Worm (Caenorhabditis elegans) whole organism, L4 larva: ENCODE results near the gene F41H10.4.

Source experiments
- D1046.2 ChIP-seq: fragments of 200-800 bp; sonication (Bioruptor generic); IDR thresholded peaks from 2 replicates; pipeline ENCODE4 v1.3.6; 2022; ENCODE audit warnings: missing genetic modification characterization, missing compliant biosample characterization
- F26F4.8 ChIP-seq: fragments of 200-800 bp; sonication (Bioruptor generic); conservative IDR thresholded peaks from 2 replicates; pipeline ENCODE4 v1.3.6; 2022; ENCODE audit warnings: missing genetic modification characterization, missing compliant biosample characterization
- R02D3.7 ChIP-seq: fragments of 150-350 bp; sonication (generic microtip); optimal IDR thresholded peaks from 3 replicates; lab custom pipeline; 2014; ENCODE audit warnings: missing biosample characterization, missing genetic modification characterization
- Y48G9A.11 ChIP-seq: fragments of 200-800 bp; sonication (Bioruptor generic); IDR thresholded peaks from 2 replicates; pipeline ENCODE4 v1.3.6; 2022; ENCODE audit warnings: missing genetic modification reagents, missing genetic modification characterization, missing compliant biosample characterization
- Y5F2A.4 ChIP-seq: fragments of 200-800 bp; sonication (Bioruptor generic); optimal IDR thresholded peaks from 2 replicates; lab custom pipeline; 2018; ENCODE audit warnings: mild to moderate bottlenecking, missing genetic modification characterization, missing compliant biosample characterization
- ZK337.2 ChIP-seq: fragments of 200-800 bp; sonication (Bioruptor generic); IDR thresholded peaks from 2 replicates; pipeline ENCODE4 v1.3.6; 2022; ENCODE audit warnings: missing genetic modification reagents, missing genetic modification characterization, missing compliant biosample characterization
- ZK546.5 ChIP-seq, 2 experiments: sonication (generic microtip); optimal IDR thresholded peaks; 2 replicates each; lab custom pipeline; 2017; ENCODE audit warnings: missing biosample characterization in 2 of 2, missing genetic modification characterization in 2 of 2
- aha-1 ChIP-seq: fragments of 150-350 bp; peaks from one replicate; lab custom pipeline; 2014; ENCODE audit warnings: missing biosample characterization, missing genetic modification characterization
- aly-2 ChIP-seq: sonication (generic microtip); optimal IDR thresholded peaks from 2 replicates; lab custom pipeline; 2018; ENCODE audit warnings: missing biosample characterization, missing genetic modification characterization
- attf-4 ChIP-seq: sonication (generic microtip); optimal IDR thresholded peaks from 3 replicates; lab custom pipeline; 2017; ENCODE audit warnings: missing biosample characterization, missing genetic modification characterization
- ceh-20 ChIP-seq: fragments of 200-800 bp; sonication (Bioruptor generic); IDR thresholded peaks from 2 replicates; pipeline ENCODE4 v1.3.6; 2022; ENCODE audit warnings: missing genetic modification reagents, missing genetic modification characterization, missing compliant biosample characterization
- ceh-82 ChIP-seq: sonication (generic microtip); optimal IDR thresholded peaks from 2 replicates; lab custom pipeline; 2017; ENCODE audit warnings: missing biosample characterization, missing genetic modification characterization
- ces-1 ChIP-seq: fragments of 150-350 bp; sonication (generic microtip); optimal IDR thresholded peaks from 4 replicates; lab custom pipeline; 2014; ENCODE audit warnings: missing biosample characterization, missing genetic modification reagents, missing genetic modification characterization
- dmd-8 ChIP-seq: fragments of 200-800 bp; sonication (Bioruptor generic); IDR thresholded peaks from 2 replicates; pipeline ENCODE4 v1.3.6; 2022; ENCODE audit warnings: missing genetic modification characterization, missing compliant biosample characterization
- dmd-9 ChIP-seq: fragments of 200-800 bp; sonication (Bioruptor generic); IDR thresholded peaks from 2 replicates; pipeline ENCODE4 v1.3.6; 2022; ENCODE audit warnings: missing genetic modification reagents, missing genetic modification characterization, missing compliant biosample characterization
- dve-1 ChIP-seq: sonication (generic microtip); optimal IDR thresholded peaks from 2 replicates; lab custom pipeline; 2017; ENCODE audit warnings: antibody characterized with exemption, mild to moderate bottlenecking, missing genetic modification characterization, missing compliant biosample characterization; ENCODE audit not compliant: insufficient read depth
- egl-27 ChIP-seq: sonication (generic microtip); optimal IDR thresholded peaks from 3 replicates; lab custom pipeline; 2017; ENCODE audit warnings: missing biosample characterization, missing genetic modification reagents, missing genetic modification characterization
- fos-1 ChIP-seq: fragments of 150-350 bp; optimal IDR thresholded peaks from 2 replicates; lab custom pipeline; 2014; ENCODE audit warnings: missing biosample characterization, missing genetic modification characterization
- hlh-30 ChIP-seq: sonication (generic microtip); optimal IDR thresholded peaks from 2 replicates; lab custom pipeline; 2017; ENCODE audit warnings: antibody characterized with exemption, mild to moderate bottlenecking, missing genetic modification characterization, missing compliant biosample characterization; ENCODE audit not compliant: insufficient read depth
- jun-1 ChIP-seq: fragments of 150-350 bp; optimal IDR thresholded peaks from 2 replicates; lab custom pipeline; 2014; ENCODE audit warnings: missing biosample characterization, missing genetic modification reagents, missing genetic modification characterization
- lin-1 ChIP-seq: fragments of 200-800 bp; sonication (Bioruptor generic); IDR thresholded peaks from 2 replicates; pipeline ENCODE4 v1.3.6; 2022; ENCODE audit warnings: missing genetic modification reagents, missing genetic modification characterization, missing compliant biosample characterization
- lin-15B ChIP-seq: fragments of 150-350 bp; sonication (generic microtip); optimal IDR thresholded peaks from 3 replicates; lab custom pipeline; 2014; ENCODE audit warnings: missing biosample characterization, missing genetic modification characterization
- lin-29 ChIP-seq: fragments of 200-800 bp; sonication (Bioruptor generic); IDR thresholded peaks from 2 replicates; pipeline ENCODE4 v1.3.6; 2022; ENCODE audit warnings: missing genetic modification reagents, missing genetic modification characterization, missing compliant biosample characterization
- lin-38 ChIP-seq: fragments of 200-800 bp; sonication (Bioruptor generic); IDR thresholded peaks from 2 replicates; pipeline ENCODE4 v1.3.6; 2022; ENCODE audit warnings: missing genetic modification reagents, missing genetic modification characterization, missing compliant biosample characterization
- lsy-2 ChIP-seq, 2 experiments: fragments of 150-350 bp in 1 of 2; sonication (generic microtip) in 1 of 2; optimal IDR thresholded peaks; 2 replicates each; lab custom pipeline; 2014 to 2017; ENCODE audit warnings: missing biosample characterization in 2 of 2, missing genetic modification characterization in 2 of 2
- madf-5 ChIP-seq, 2 experiments: fragments of 200-800 bp; sonication (Bioruptor generic); IDR thresholded peaks; 2 replicates each; pipeline ENCODE4 v1.3.6; 2022; ENCODE audit warnings: missing compliant biosample characterization in 2 of 2, missing genetic modification characterization in 2 of 2
- mdl-1 ChIP-seq, 2 experiments: fragments of 150-350 bp in 1 of 2; sonication (generic microtip) in 1 of 2; optimal IDR thresholded peaks; 2 replicates each; lab custom pipeline; 2014 to 2017; ENCODE audit warnings: missing biosample characterization in 2 of 2, missing genetic modification characterization in 2 of 2
- mdt-29 ChIP-seq: fragments of 200-800 bp; sonication (Bioruptor generic); IDR thresholded peaks from 2 replicates; pipeline ENCODE4 v1.3.6; 2022; ENCODE audit warnings: missing genetic modification reagents, missing genetic modification characterization, missing compliant biosample characterization
- mxl-3 ChIP-seq: fragments of 200-800 bp; sonication (Bioruptor generic); optimal IDR thresholded peaks from 2 replicates; lab custom pipeline; 2018; ENCODE audit warnings: mild to moderate bottlenecking, missing genetic modification characterization, missing compliant biosample characterization
- nhr-111 ChIP-seq: fragments of 200-800 bp; sonication (Bioruptor generic); optimal IDR thresholded peaks from 2 replicates; lab custom pipeline; 2018; ENCODE audit warnings: mild to moderate bottlenecking, missing genetic modification characterization, missing compliant biosample characterization
- nhr-237 ChIP-seq: sonication (generic microtip); optimal IDR thresholded peaks from 2 replicates; lab custom pipeline; 2017; ENCODE audit warnings: missing biosample characterization, missing genetic modification characterization
- nhr-42 ChIP-seq: fragments of 200-800 bp; sonication (Bioruptor generic); IDR thresholded peaks from 2 replicates; pipeline ENCODE4 v1.3.6; 2022; ENCODE audit warnings: missing genetic modification characterization, missing compliant biosample characterization
- nhr-77 ChIP-seq: fragments of 150-350 bp; optimal IDR thresholded peaks from 2 replicates; lab custom pipeline; 2014; ENCODE audit warnings: missing biosample characterization, missing genetic modification characterization
- php-3 ChIP-seq: fragments of 200-800 bp; sonication (Bioruptor generic); IDR thresholded peaks from 2 replicates; pipeline ENCODE4 v1.3.6; 2022; ENCODE audit warnings: missing genetic modification reagents, missing genetic modification characterization, missing compliant biosample characterization
- skn-1 ChIP-seq: fragments of 150-350 bp; optimal IDR thresholded peaks from 2 replicates; lab custom pipeline; 2014; ENCODE audit warnings: missing biosample characterization, missing genetic modification characterization
- snpc-1.2 ChIP-seq: fragments of 200-800 bp; sonication (Bioruptor generic); IDR thresholded peaks from 2 replicates; pipeline ENCODE4 v1.3.6; 2022; ENCODE audit warnings: missing genetic modification reagents, missing genetic modification characterization, missing compliant biosample characterization
- spr-1 ChIP-seq: sonication (generic microtip); optimal IDR thresholded peaks from 2 replicates; lab custom pipeline; 2016; ENCODE audit warnings: mild to moderate bottlenecking, missing genetic modification characterization, missing compliant biosample characterization
- tag-97 ChIP-seq: fragments of 200-800 bp; sonication (Bioruptor generic); IDR thresholded peaks from 2 replicates; pipeline ENCODE4 v1.3.6; 2022; ENCODE audit warnings: missing genetic modification characterization, missing compliant biosample characterization
- unc-130 ChIP-seq: sonication (generic microtip); optimal IDR thresholded peaks from 2 replicates; lab custom pipeline; 2016; ENCODE audit warnings: missing genetic modification reagents, missing genetic modification characterization, missing compliant biosample characterization
- unc-39 ChIP-seq: sonication (generic microtip); optimal IDR thresholded peaks from 2 replicates; lab custom pipeline; 2017; ENCODE audit warnings: missing biosample characterization, missing genetic modification characterization
- unc-62 ChIP-seq, 3 experiments: fragments of 150-350 bp in 1 of 3; sonication (generic microtip); optimal IDR thresholded peaks in 2 of 3; peaks in 1 of 3; 1 replicate in 1 of 3; 2 replicates in 2 of 3; lab custom pipeline; 2014 to 2017; ENCODE audit warnings: missing biosample characterization in 3 of 3, missing genetic modification characterization in 3 of 3, missing genetic modification reagents in 3 of 3, missing genotype in 1 of 3
- zag-1 ChIP-seq: fragments of 150-350 bp; optimal IDR thresholded peaks from 2 replicates; lab custom pipeline; 2014; ENCODE audit warnings: missing biosample characterization, missing genetic modification characterization
- zfp-3 ChIP-seq: fragments of 200-800 bp; sonication (Bioruptor generic); conservative IDR thresholded peaks from 2 replicates; pipeline ENCODE4 v1.3.6; 2022; ENCODE audit warnings: missing genetic modification reagents, missing genetic modification characterization, missing compliant biosample characterization
- zip-11 ChIP-seq: fragments of 200-800 bp; sonication (Bioruptor generic); IDR thresholded peaks from 2 replicates; pipeline ENCODE4 v1.3.6; 2022; ENCODE audit warnings: missing genetic modification characterization, missing compliant biosample characterization

Gene F41H10.4

ce11 chrIV:5334518-5334917 lies 29.8 kb upstream of the F41H10.4 start (continued):
- no peak for TF ChIP-seq mdt-29
- TF ChIP-seq dmd-8 (GFP tag; lab: Robert Waterston, UW): no peak
- TF ChIP-seq attf-4 (tag; lab: Kevin White, UChicago): no peak
- TF ChIP-seq ZK337.2 (GFP tag; lab: Robert Waterston, UW): peak; percentile 71
- TF ChIP-seq lin-29 (GFP tag; lab: Robert Waterston, UW): no peak
- TF ChIP-seq spr-1 (tag; lab: Kevin White, UChicago): no peak
- no peak for TF ChIP-seq F26F4.8 (GFP tag; lab: Robert Waterston, UW)
- TF ChIP-seq jun-1 (tag; lab: Kevin White, UChicago): no peak
- TF ChIP-seq fos-1 (tag; lab: Kevin White, UChicago): no peak
- TF ChIP-seq madf-5 (GFP tag; IDR thresholded peaks at IDR 0.05; lab: Robert Waterston, UW): no peak
- no peak for TF ChIP-seq Y48G9A.11
- no peak for TF ChIP-seq skn-1 (tag; lab: Kevin White, UChicago)
- TF ChIP-seq unc-62 (GFP tag; optimal IDR thresholded peaks at IDR 0.05 in 1 of 2; lab: Kevin White, UChicago): peak in 1 of 2 experiments; percentile 19
- TF ChIP-seq unc-62 (tag; optimal IDR thresholded peaks at IDR 0.05; lab: Kevin White, UChicago): no peak
- peak; percentile 79 for TF ChIP-seq lin-38 (GFP tag; lab: Robert Waterston, UW)
- TF ChIP-seq dmd-9: no peak
- TF ChIP-seq lin-15B (tag; lab: Kevin White, UChicago): no peak
- TF ChIP-seq lin-1 (GFP tag; lab: Robert Waterston, UW): no peak
- TF ChIP-seq unc-130: no peak
- TF ChIP-seq nhr-42: no peak
- no peak for TF ChIP-seq unc-39
- TF ChIP-seq mxl-3 (GFP tag; lab: Kevin White, UChicago): peak; percentile 25
- no peak for TF ChIP-seq D1046.2 (GFP tag; lab: Robert Waterston, UW)
- TF ChIP-seq nhr-77 (tag; lab: Kevin White, UChicago): no peak
- TF ChIP-seq egl-27 (tag; lab: Kevin White, UChicago): no peak
- TF ChIP-seq php-3 (GFP tag; lab: Robert Waterston, UW): 0 out of 2 replicates have a peak, but pooled peaks have one; percentile 27
- TF ChIP-seq ceh-20: 0 out of 2 replicates have a peak, but pooled peaks have one; percentile 67
- TF ChIP-seq dve-1: peak; percentile 61
- peak; percentile 96 for TF ChIP-seq snpc-1.2
- peak; percentile 23 for TF ChIP-seq Y5F2A.4 (GFP tag; lab: Kevin White, UChicago)
- no peak for TF ChIP-seq R02D3.7 (tag; lab: Kevin White, UChicago)
- TF ChIP-seq nhr-237 (tag; lab: Kevin White, UChicago): no peak
- TF ChIP-seq aly-2: no peak
- TF ChIP-seq zfp-3: no peak
- no peak for TF ChIP-seq ces-1
- peak; percentile 47 for TF ChIP-seq hlh-30
- TF ChIP-seq zag-1 (tag; lab: Kevin White, UChicago): no peak
- TF ChIP-seq nhr-111 (GFP tag; lab: Kevin White, UChicago): peak; percentile 64
- no peak for TF ChIP-seq zip-11 (GFP tag; lab: Robert Waterston, UW)

- TF ChIP-seq ceh-82 (tag; lab: Kevin White, UChicago) (no peak), unc-39 (no peak), hlh-30 (peak; percentile 57), aha-1 (tag; lab: Kevin White, UChicago) (peak; percentile 88), nhr-111 (GFP tag; lab: Kevin White, UChicago) (no peak), mdl-1 (tag; optimal IDR thresholded peaks at IDR 0.05; lab: Kevin White, UChicago) (peak in 1 of 2 experiments; percentile 18), tag-97 (GFP tag; lab: Robert Waterston, UW) (no peak), F26F4.8 (GFP tag; lab: Robert Waterston, UW) (no peak), snpc-1.2 (no peak), ZK546.5 (tag; optimal IDR thresholded peaks at IDR 0.05; lab: Kevin White, UChicago) (no peak), lsy-2 (tag; optimal IDR thresholded peaks at IDR 0.05; lab: Kevin White, UChicago) (no peak)
These were observed 26.7 kb upstream of the F41H10.4 start for ce11 chrIV:5337649-5338048.
